Worm (Caenorhabditis elegans): ENCODE data around the gene wht-1.

Gene wht-1

ce11 chrIII:6067557-6067956 is 20.0 kb downstream of the wht-1 start, which contains the start of gene mapk-15:
Gene mapk-15, plus strand, starts transcription at chrIII:6067857.
- no peak for TF ChIP-seq ceh-16 (tag; optimal IDR thresholded peaks at IDR 0.05)
- no peak for TF ChIP-seq mab-5 (tag; optimal IDR thresholded peaks at IDR 0.05)
- no peak for TF ChIP-seq nhr-129 (tag; optimal IDR thresholded peaks at IDR 0.05)
- TF ChIP-seq alr-1 (tag; optimal IDR thresholded peaks at IDR 0.05), result no peak
- no peak for TF ChIP-seq crh-2 (tag; optimal IDR thresholded peaks at IDR 0.05)

- TF ChIP-seq snpc-4 (tag; optimal IDR thresholded peaks at IDR 0.05) (no peak), nhr-10 (tag; optimal IDR thresholded peaks at IDR 0.05) (no peak), nhr-23 (tag; optimal IDR thresholded peaks at IDR 0.05) (no peak), elt-3 (tag; optimal IDR thresholded peaks at IDR 0.05) (no peak), lin-13 (GFP tag; optimal IDR thresholded peaks at IDR 0.05) (no peak), R02D3.7 (tag; optimal IDR thresholded peaks at IDR 0.05) (no peak), skn-1 (tag; optimal IDR thresholded peaks at IDR 0.05) (no peak), ztf-1 (GFP tag; conservative IDR thresholded peaks at IDR 0.05) (no peak), mdl-1 (tag; optimal IDR thresholded peaks at IDR 0.05) (no peak), F13H6.1 (tag; optimal IDR thresholded peaks at IDR 0.05) (no peak), peb-1 (tag; optimal IDR thresholded peaks at IDR 0.05) (no peak), ztf-11 (tag; optimal IDR thresholded peaks at IDR 0.05) (no peak), fos-1 (tag; optimal IDR thresholded peaks at IDR 0.05) (no peak), Y55F3AM.14 (GFP tag; optimal IDR thresholded peaks at IDR 0.05) (no peak), aly-2 (tag; optimal IDR thresholded peaks at IDR 0.05) (no peak)
Observed at ce11 chrIII:6056770-6057169, 30.8 kb downstream of the wht-1 start, which contains the start of gene clc-10. Gene clc-10, plus strand, starts transcription at chrIII:6057070.

DNA sequence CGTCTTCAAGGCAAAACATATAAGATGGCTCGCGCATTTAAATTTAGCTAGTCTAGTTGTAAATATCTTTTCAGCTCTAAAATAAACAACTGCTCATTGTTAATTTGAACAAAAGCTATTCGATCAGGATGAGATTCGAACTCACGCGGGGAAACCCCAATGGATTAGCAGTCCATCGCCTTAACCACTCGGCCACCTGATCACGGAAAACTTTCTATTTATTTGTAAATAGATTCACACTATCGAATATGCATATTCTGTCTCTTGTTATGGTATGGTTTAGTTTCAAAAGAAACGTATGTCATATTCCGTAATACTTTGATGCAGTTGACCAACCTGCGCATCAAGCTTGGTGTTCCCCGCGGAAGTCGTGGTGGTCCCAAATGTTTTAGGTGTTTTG is 31.4 kb downstream of the wht-1 start:
- TF ChIP-seq sem-4 (tag; optimal IDR thresholded peaks at IDR 0.05) (no peak), lsy-2 (tag; optimal IDR thresholded peaks at IDR 0.05) (no peak), nhr-237 (tag; optimal IDR thresholded peaks at IDR 0.05) (no peak), alr-1 (tag; optimal IDR thresholded peaks at IDR 0.05) (no peak), unc-62 (GFP tag; optimal IDR thresholded peaks at IDR 0.05) (no peak), nhr-12 (tag; optimal IDR thresholded peaks at IDR 0.05) (no peak), ztf-1 (GFP tag; conservative IDR thresholded peaks at IDR 0.05) (no peak), lin-11 (tag; optimal IDR thresholded peaks at IDR 0.05) (no peak), unc-55 (GFP tag; optimal IDR thresholded peaks at IDR 0.05) (no peak), nhr-77 (tag; optimal IDR thresholded peaks at IDR 0.05) (no peak), C34F6.9 (tag; optimal IDR thresholded peaks at IDR 0.05) (no peak), sma-9 (GFP tag; optimal IDR thresholded peaks at IDR 0.05) (no peak), sma-9 (tag; optimal IDR thresholded peaks at IDR 0.05) (no peak), aly-2 (tag; optimal IDR thresholded peaks at IDR 0.05) (no peak), ZK546.5 (tag; optimal IDR thresholded peaks at IDR 0.05) (no peak), mbf-1 (tag; optimal IDR thresholded peaks at IDR 0.05) (no peak), dmd-4 (tag; optimal IDR thresholded peaks at IDR 0.05) (no peak), nhr-11 (tag; optimal IDR thresholded peaks at IDR 0.05) (no peak)

- TF ChIP-seq sem-4 (tag; optimal IDR thresholded peaks at IDR 0.05), result no peak
- no peak for TF ChIP-seq nhr-10 (tag; optimal IDR thresholded peaks at IDR 0.05)
- no peak for TF ChIP-seq ztf-1 (GFP tag; conservative IDR thresholded peaks at IDR 0.05)
- TF ChIP-seq nhr-12 (tag; optimal IDR thresholded peaks at IDR 0.05), result no peak
- TF ChIP-seq snpc-4 (tag; optimal IDR thresholded peaks at IDR 0.05), result no peak
- TF ChIP-seq lsy-2 (tag; optimal IDR thresholded peaks at IDR 0.05), result no peak
- TF ChIP-seq ztf-11 (tag; optimal IDR thresholded peaks at IDR 0.05), result no peak
- TF ChIP-seq ZK546.5 (tag; optimal IDR thresholded peaks at IDR 0.05), result no peak
- TF ChIP-seq lin-11 (tag; optimal IDR thresholded peaks at IDR 0.05), result no peak
- no peak for TF ChIP-seq ztf-4 (tag; optimal IDR thresholded peaks at IDR 0.05)
Observed at ce11 chrIII:6055706-6056105, 31.8 kb downstream of the wht-1 start, which contains the start of gene F40H6.5. Gene F40H6.5, minus strand, starts transcription at chrIII:6055806.

DNA sequence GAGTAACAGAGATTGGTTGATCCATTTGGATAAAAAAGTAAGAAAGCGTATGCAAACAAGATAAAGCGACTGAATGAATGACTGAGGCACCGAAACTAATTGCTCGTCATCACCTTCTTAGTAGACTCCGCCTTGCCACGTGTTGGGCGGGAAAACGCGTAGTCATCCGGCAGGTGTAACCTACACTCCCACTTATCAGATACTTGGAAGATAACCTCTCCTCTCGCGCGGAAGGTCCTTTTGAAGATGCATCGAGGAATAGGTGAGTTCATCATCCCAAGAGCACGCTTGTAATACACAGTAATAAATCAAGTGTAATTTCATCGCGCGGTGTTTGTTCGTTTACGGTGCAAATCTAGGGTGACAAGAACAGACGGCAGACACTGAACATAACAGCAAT is 40.7 kb downstream of the wht-1 start, which contains the start of gene tbx-11:
Gene tbx-11 (minus strand): TSS at position 101 of the 400 bp plus-strand sequence.
- TF ChIP-seq nhr-237 (tag; optimal IDR thresholded peaks at IDR 0.05), result no peak
- TF ChIP-seq ceh-16 (tag; optimal IDR thresholded peaks at IDR 0.05), result no peak
- TF ChIP-seq mdl-1 (tag; optimal IDR thresholded peaks at IDR 0.05), result no peak
- no peak for TF ChIP-seq blmp-1 (tag; optimal IDR thresholded peaks at IDR 0.05; ENCODE audit: insufficient read depth)
- TF ChIP-seq R02D3.7 (tag; optimal IDR thresholded peaks at IDR 0.05), result no peak
- no peak for TF ChIP-seq unc-55 (GFP tag; optimal IDR thresholded peaks at IDR 0.05)
- no peak for TF ChIP-seq aly-2 (tag; optimal IDR thresholded peaks at IDR 0.05)
- TF ChIP-seq unc-62 (GFP tag; optimal IDR thresholded peaks at IDR 0.05), result no peak
- TF ChIP-seq ZK546.5 (tag; optimal IDR thresholded peaks at IDR 0.05), result no peak
- TF ChIP-seq nhr-21 (tag; optimal IDR thresholded peaks at IDR 0.05), result no peak
- TF ChIP-seq crh-2 (tag; optimal IDR thresholded peaks at IDR 0.05), result no peak

Measured in whole organism, L2 larva.